Worm (Caenorhabditis elegans) whole organism, mixed stage, embryonic: ENCODE results near the gene cdk-12.

Experiments
- M03D4.4 ChIP-seq: sonication (generic microtip); optimal IDR thresholded peaks from 2 replicates; lab custom pipeline; 2017; ENCODE audit warnings: mild to moderate bottlenecking, missing genetic modification characterization, missing compliant biosample characterization
- bed-3 ChIP-seq: fragments of 200-800 bp; sonication (Bioruptor generic); optimal IDR thresholded peaks from 3 replicates; lab custom pipeline; 2018; ENCODE audit warnings: mild to moderate bottlenecking, missing genetic modification characterization, moderate library complexity, missing compliant biosample characterization
- ceh-39 ChIP-seq: fragments of 150-350 bp; optimal IDR thresholded peaks from 2 replicates; lab custom pipeline; 2014; ENCODE audit warnings: missing biosample characterization, missing genetic modification characterization
- ceh-43 ChIP-seq: fragments of 200-800 bp; sonication (Bioruptor generic); optimal IDR thresholded peaks from 2 replicates; lab custom pipeline; 2018; ENCODE audit warnings: mild to moderate bottlenecking, missing genetic modification characterization, moderate library complexity, missing compliant biosample characterization
- ceh-83 ChIP-seq: fragments of 200-800 bp; sonication (Bioruptor generic); optimal IDR thresholded peaks from 2 replicates; lab custom pipeline; 2018; ENCODE audit warnings: mild to moderate bottlenecking, missing genetic modification characterization, missing compliant biosample characterization
- ces-1 ChIP-seq: fragments of 150-350 bp; optimal IDR thresholded peaks from 2 replicates; lab custom pipeline; 2014; ENCODE audit warnings: missing biosample characterization, missing genetic modification reagents, missing genetic modification characterization
- cnd-1 ChIP-seq: fragments of 200-800 bp; sonication (Bioruptor generic); optimal IDR thresholded peaks from 2 replicates; lab custom pipeline; 2018; ENCODE audit warnings: mild to moderate bottlenecking, missing genetic modification characterization, missing compliant biosample characterization
- drap-1 ChIP-seq: fragments of 200-800 bp; sonication (Bioruptor generic); optimal IDR thresholded peaks from 3 replicates; lab custom pipeline; 2018; ENCODE audit warnings: mild to moderate bottlenecking, missing genetic modification characterization, missing compliant biosample characterization
- elt-1 ChIP-seq: sonication (generic microtip); optimal IDR thresholded peaks from 2 replicates; lab custom pipeline; 2017; ENCODE audit warnings: missing genetic modification characterization, mild to moderate bottlenecking, missing compliant biosample characterization, antibody characterized with exemption, moderate library complexity, borderline replicate concordance; ENCODE audit not compliant: insufficient read depth
- elt-3 ChIP-seq: fragments of 150-350 bp; optimal IDR thresholded peaks from 2 replicates; lab custom pipeline; 2014; ENCODE audit warnings: missing biosample characterization, missing genetic modification characterization
- flh-1 ChIP-seq: fragments of 200-800 bp; sonication (Bioruptor generic); optimal IDR thresholded peaks from 2 replicates; lab custom pipeline; 2018; ENCODE audit warnings: mild to moderate bottlenecking, missing genetic modification characterization, moderate library complexity, missing compliant biosample characterization
- ham-2 ChIP-seq: fragments of 200-800 bp; sonication (Bioruptor generic); optimal IDR thresholded peaks from 2 replicates; lab custom pipeline; 2018; ENCODE audit warnings: mild to moderate bottlenecking, missing genetic modification characterization, missing compliant biosample characterization
- hlh-1 ChIP-seq: fragments of 150-350 bp; optimal IDR thresholded peaks from 2 replicates; lab custom pipeline; 2014; ENCODE audit warnings: missing biosample characterization, missing genetic modification reagents, missing genetic modification characterization
- lin-13 ChIP-seq: fragments of 150-350 bp; optimal IDR thresholded peaks from 2 replicates; lab custom pipeline; 2014; ENCODE audit warnings: missing biosample characterization, missing genetic modification characterization
- lin-32 ChIP-seq: fragments of 200-800 bp; sonication (Bioruptor generic); optimal IDR thresholded peaks from 2 replicates; lab custom pipeline; 2018; ENCODE audit warnings: mild to moderate bottlenecking, missing genetic modification characterization, missing compliant biosample characterization
- lsy-2 ChIP-seq: fragments of 150-350 bp; optimal IDR thresholded peaks from 2 replicates; lab custom pipeline; 2014; ENCODE audit warnings: missing biosample characterization, missing genetic modification characterization
- mab-5 ChIP-seq: fragments of 150-350 bp; optimal IDR thresholded peaks from 2 replicates; lab custom pipeline; 2014; ENCODE audit warnings: missing biosample characterization, missing genetic modification characterization
- mep-1 ChIP-seq: fragments of 150-350 bp; optimal IDR thresholded peaks from 2 replicates; lab custom pipeline; 2017; ENCODE audit warnings: missing biosample characterization, missing genetic modification reagents, missing genetic modification characterization, inconsistent platforms
- mls-2 ChIP-seq: sonication (generic microtip); optimal IDR thresholded peaks from 2 replicates; lab custom pipeline; 2016; ENCODE audit warnings: mild to moderate bottlenecking, missing genetic modification characterization, moderate library complexity, missing compliant biosample characterization
- nhr-12 ChIP-seq: fragments of 150-350 bp; optimal IDR thresholded peaks from 2 replicates; lab custom pipeline; 2014; ENCODE audit warnings: missing biosample characterization, missing genetic modification characterization
- nhr-2 ChIP-seq: fragments of 150-350 bp; optimal IDR thresholded peaks from 2 replicates; lab custom pipeline; 2014; ENCODE audit warnings: missing biosample characterization, missing genetic modification characterization
- nhr-237 ChIP-seq: fragments of 150-350 bp; optimal IDR thresholded peaks from 2 replicates; lab custom pipeline; 2014; ENCODE audit warnings: missing biosample characterization, missing genetic modification characterization
- nhr-28 ChIP-seq: fragments of 150-350 bp; optimal IDR thresholded peaks from 2 replicates; lab custom pipeline; 2014; ENCODE audit warnings: missing biosample characterization, missing genetic modification characterization
- nhr-76 ChIP-seq: sonication (generic microtip); optimal IDR thresholded peaks from 2 replicates; lab custom pipeline; 2017; ENCODE audit warnings: missing biosample characterization, missing genetic modification characterization
- pha-4 ChIP-seq: fragments of 150-350 bp; optimal IDR thresholded peaks from 2 replicates; lab custom pipeline; 2018; ENCODE audit warnings: missing biosample characterization, missing genetic modification reagents, missing genetic modification characterization
- sem-2 ChIP-seq: fragments of 200-800 bp; sonication (Bioruptor generic); optimal IDR thresholded peaks from 2 replicates; lab custom pipeline; 2018; ENCODE audit warnings: mild to moderate bottlenecking, missing genetic modification characterization, missing compliant biosample characterization
- snpc-4 ChIP-seq: fragments of 150-350 bp; optimal IDR thresholded peaks from 2 replicates; lab custom pipeline; 2014; ENCODE audit warnings: missing biosample characterization, missing genetic modification characterization
- sptf-1 ChIP-seq: sonication (generic microtip); optimal IDR thresholded peaks from 2 replicates; lab custom pipeline; 2017; ENCODE audit warnings: mild to moderate bottlenecking, missing genetic modification characterization, moderate library complexity, missing compliant biosample characterization
- tbx-8 ChIP-seq: fragments of 200-800 bp; sonication (Bioruptor generic); optimal IDR thresholded peaks from 2 replicates; lab custom pipeline; 2018; ENCODE audit warnings: mild to moderate bottlenecking, missing genetic modification characterization, moderate library complexity, missing compliant biosample characterization
- unc-120 ChIP-seq: sonication (generic microtip); optimal IDR thresholded peaks from 2 replicates; lab custom pipeline; 2017; ENCODE audit warnings: missing genetic modification characterization, missing compliant biosample characterization; ENCODE audit not compliant: poor library complexity, severe bottlenecking
- unc-39 ChIP-seq: fragments of 150-350 bp; optimal IDR thresholded peaks from 2 replicates; lab custom pipeline; 2014; ENCODE audit warnings: missing biosample characterization, missing genetic modification characterization
- unc-62 ChIP-seq: fragments of 150-350 bp; optimal IDR thresholded peaks from 2 replicates; lab custom pipeline; 2014; ENCODE audit warnings: missing biosample characterization, missing genetic modification reagents, missing genetic modification characterization
- zip-8 ChIP-seq: fragments of 150-350 bp; optimal IDR thresholded peaks from 2 replicates; lab custom pipeline; 2014; ENCODE audit warnings: missing biosample characterization, missing genetic modification characterization
- ztf-11 ChIP-seq: fragments of 150-350 bp; optimal IDR thresholded peaks from 2 replicates; lab custom pipeline; 2014; ENCODE audit warnings: missing biosample characterization, missing genetic modification characterization

Gene cdk-12

ce11 chrIII:4332543-4333042 is at the start of gene cdk-12:
TSS of gene cdk-12 (plus strand) at chrIII:4332992.
- TF ChIP-seq lsy-2 (tag; lab: Kevin White, UChicago): peak; percentile 13
- TF ChIP-seq ztf-11 (tag; lab: Kevin White, UChicago): no peak
- peak; percentile 76 for TF ChIP-seq mep-1 (tag; lab: Kevin White, UChicago)
- no peak for TF ChIP-seq tbx-8 (GFP tag; lab: Kevin White, UChicago)
- TF ChIP-seq ham-2 (GFP tag; lab: Kevin White, UChicago): no peak
- TF ChIP-seq ces-1 (GFP tag; lab: Kevin White, UChicago): peak; percentile 40
- TF ChIP-seq sptf-1 (tag; lab: Kevin White, UChicago): peak; percentile 46
- TF ChIP-seq, all 35 proteins: peak for 4

- TF ChIP-seq unc-62 (peak; percentile 73), ces-1 (GFP tag; lab: Kevin White, UChicago) (peak; percentile 10), unc-120 (peak; percentile 81), hlh-1 (tag; lab: Kevin White, UChicago) (peak; percentile 99), pha-4 (no peak)
- TF ChIP-seq, all 35 proteins: peak for 4
Measured at ce11 chrIII:4283175-4283574, 49.6 kb upstream of the cdk-12 start.

ce11 chrIII:4284732-4285165 is 48.0 kb upstream of the cdk-12 start:
- TF ChIP-seq ceh-83 (GFP tag; lab: Kevin White, UChicago) (no peak), ztf-11 (tag; lab: Kevin White, UChicago) (no peak), ceh-39 (tag; lab: Kevin White, UChicago) (no peak), cnd-1 (tag; lab: Kevin White, UChicago) (peak; percentile 8), elt-1 (tag; lab: Kevin White, UChicago) (no peak), bed-3 (GFP tag; lab: Kevin White, UChicago) (no peak)

- TF ChIP-seq unc-120 (no peak), snpc-4 (tag; lab: Kevin White, UChicago) (no peak), mab-5 (tag; lab: Kevin White, UChicago) (no peak)
Measured at ce11 chrIII:4287379-4287778, 45.4 kb upstream of the cdk-12 start, which contains the start of gene R10E4.3. TSS of gene R10E4.3 (minus strand) at chrIII:4287479.

ce11 chrIII:4289952-4290351 is 42.8 kb upstream of the cdk-12 start:
- TF ChIP-seq tbx-8 (GFP tag; lab: Kevin White, UChicago): no peak
- no peak for TF ChIP-seq mep-1 (tag; lab: Kevin White, UChicago)
- no peak for TF ChIP-seq lin-13 (tag; lab: Kevin White, UChicago)
- no peak for TF ChIP-seq unc-120
- TF ChIP-seq ceh-39 (tag; lab: Kevin White, UChicago): no peak
- TF ChIP-seq unc-62: no peak
- TF ChIP-seq ces-1 (GFP tag; lab: Kevin White, UChicago): no peak
- TF ChIP-seq ceh-83 (GFP tag; lab: Kevin White, UChicago): no peak
- TF ChIP-seq bed-3 (GFP tag; lab: Kevin White, UChicago): no peak
- no peak for TF ChIP-seq sem-2 (GFP tag; lab: Kevin White, UChicago)
- no peak for TF ChIP-seq sptf-1 (tag; lab: Kevin White, UChicago)
- TF ChIP-seq cnd-1 (tag; lab: Kevin White, UChicago): no peak
- TF ChIP-seq pha-4: no peak
- no peak for TF ChIP-seq nhr-28 (tag; lab: Kevin White, UChicago)
- no peak for TF ChIP-seq nhr-76 (tag; lab: Kevin White, UChicago)

ce11 chrIII:4291216-4291691 is 41.5 kb upstream of the cdk-12 start, which contains the start of gene mcm-5:
TSS of gene mcm-5 (minus strand) at chrIII:4291266.
- TF ChIP-seq elt-1 (tag; lab: Kevin White, UChicago) (no peak), drap-1 (GFP tag; lab: Kevin White, UChicago) (no peak), unc-39 (tag; lab: Kevin White, UChicago) (no peak), nhr-2 (tag; lab: Kevin White, UChicago) (no peak), nhr-12 (tag; lab: Kevin White, UChicago) (no peak), sem-2 (GFP tag; lab: Kevin White, UChicago) (no peak), lin-32 (GFP tag; lab: Kevin White, UChicago) (no peak), ces-1 (GFP tag; lab: Kevin White, UChicago) (peak; percentile 56), elt-3 (tag; lab: Kevin White, UChicago) (no peak), mls-2 (tag; lab: Kevin White, UChicago) (no peak), ztf-11 (tag; lab: Kevin White, UChicago) (no peak), flh-1 (GFP tag; lab: Kevin White, UChicago) (no peak), pha-4 (no peak), mab-5 (tag; lab: Kevin White, UChicago) (no peak), bed-3 (GFP tag; lab: Kevin White, UChicago) (no peak), lin-13 (tag; lab: Kevin White, UChicago) (no peak), ceh-43 (GFP tag; lab: Kevin White, UChicago) (no peak), hlh-1 (tag; lab: Kevin White, UChicago) (no peak), lsy-2 (tag; lab: Kevin White, UChicago) (peak; percentile 30), nhr-237 (tag; lab: Kevin White, UChicago) (no peak), mep-1 (tag; lab: Kevin White, UChicago) (peak; percentile 67), nhr-76 (tag; lab: Kevin White, UChicago) (no peak), zip-8 (tag; lab: Kevin White, UChicago) (no peak), unc-62 (no peak), ham-2 (GFP tag; lab: Kevin White, UChicago) (no peak), unc-120 (no peak), tbx-8 (GFP tag; lab: Kevin White, UChicago) (no peak), ceh-83 (GFP tag; lab: Kevin White, UChicago) (no peak), M03D4.4 (tag; lab: Kevin White, UChicago) (no peak), sptf-1 (tag; lab: Kevin White, UChicago) (no peak), cnd-1 (tag; lab: Kevin White, UChicago) (no peak), ceh-39 (tag; lab: Kevin White, UChicago) (peak; percentile 22), snpc-4 (tag; lab: Kevin White, UChicago) (no peak)
